Fruit fly (Drosophila melanogaster) whole organism, embryonic: ENCODE measurements around the gene Doc1.

Experiments used
- Awh ChIP-seq: fragments of 200-800 bp; sonication (Bioruptor generic); IDR thresholded peaks from 2 replicates; pipeline ENCODE4, ENCODE4 v1.3.6; 2022; ENCODE audit warnings: missing biosample characterization, missing genetic modification characterization
- CG10959 ChIP-seq: fragments of 200-800 bp; sonication (Bioruptor generic); IDR thresholded peaks from 2 replicates; pipeline ENCODE4 v1.3.6; 2022; ENCODE audit warnings: missing biosample characterization, missing genetic modification characterization
- CG11696 ChIP-seq: fragments of 200-800 bp; sonication (Bioruptor generic); IDR thresholded peaks from 2 replicates; pipeline ENCODE4 v1.3.6; 2022; ENCODE audit warnings: missing biosample characterization, missing genetic modification characterization
- CG1233 ChIP-seq: fragments of 200-800 bp; sonication (Bioruptor generic); optimal IDR thresholded peaks from 4 replicates; lab custom pipeline; 2018; ENCODE audit warnings: missing biosample characterization, mild to moderate bottlenecking, missing genetic modification characterization
- CG12391 ChIP-seq: fragments of 200-800 bp; sonication (Bioruptor generic); optimal IDR thresholded peaks from 3 replicates; lab custom pipeline; 2018; ENCODE audit warnings: missing biosample characterization, mild to moderate bottlenecking, missing genetic modification characterization, moderate library complexity
- CG12942 ChIP-seq: fragments of 200-800 bp; sonication (Bioruptor generic); optimal IDR thresholded peaks from 3 replicates; lab custom pipeline; 2016; ENCODE audit warnings: missing biosample characterization, missing genetic modification characterization
- CG1529 ChIP-seq: fragments of 200-800 bp; sonication (Bioruptor generic); optimal IDR thresholded peaks from 3 replicates; lab custom pipeline; 2018; ENCODE audit warnings: missing biosample characterization, missing genetic modification characterization
- CG3838 ChIP-seq: fragments of 200-800 bp; sonication (Bioruptor generic); optimal IDR thresholded peaks from 3 replicates; lab custom pipeline; 2016; ENCODE audit warnings: missing biosample characterization, missing genetic modification characterization
- CG4360 ChIP-seq: fragments of 200-800 bp; sonication (Bioruptor generic); IDR thresholded peaks from 2 replicates; pipeline ENCODE4 v1.3.6; 2022; ENCODE audit warnings: missing biosample characterization, missing genetic modification characterization
- CG4424 ChIP-seq: fragments of 200-800 bp; sonication (Bioruptor generic); optimal IDR thresholded peaks from 3 replicates; lab custom pipeline; 2016; ENCODE audit warnings: missing biosample characterization, missing genetic modification characterization
- CG4707 ChIP-seq: fragments of 200-800 bp; sonication (Bioruptor generic); optimal IDR thresholded peaks from 2 replicates; lab custom pipeline; 2018; ENCODE audit warnings: missing biosample characterization, mild to moderate bottlenecking, missing genetic modification characterization, moderate library complexity
- CG6689 ChIP-seq: fragments of 200-800 bp; sonication (Bioruptor generic); IDR thresholded peaks from 2 replicates; pipeline ENCODE4 v1.3.6; 2022; ENCODE audit warnings: missing biosample characterization, missing genetic modification characterization
- CG6854 ChIP-seq: fragments of 200-800 bp; sonication (Bioruptor generic); optimal IDR thresholded peaks from 3 replicates; lab custom pipeline; 2017; ENCODE audit warnings: missing biosample characterization, mild to moderate bottlenecking, missing genetic modification characterization
- CG8359 ChIP-seq: fragments of 200-800 bp; sonication (Bioruptor generic); optimal IDR thresholded peaks from 2 replicates; lab custom pipeline; 2017; ENCODE audit warnings: missing biosample characterization, mild to moderate bottlenecking, missing genetic modification characterization, borderline replicate concordance
- CG9932 ChIP-seq: fragments of 200-800 bp; sonication (Bioruptor generic); IDR thresholded peaks from 2 replicates; pipeline ENCODE4 v1.3.6; 2022; ENCODE audit warnings: missing biosample characterization, missing genetic modification characterization
- CHES-1-like ChIP-seq: fragments of 200-800 bp; sonication (Bioruptor generic); optimal IDR thresholded peaks from 2 replicates; lab custom pipeline; 2016; ENCODE audit warnings: missing biosample characterization, missing genetic modification characterization
- Chrac-16 ChIP-seq: fragments of 200-800 bp; sonication (Bioruptor generic); optimal IDR thresholded peaks from 3 replicates; lab custom pipeline; 2016; ENCODE audit warnings: missing biosample characterization, missing genetic modification characterization
- Fer1 ChIP-seq: fragments of 200-800 bp; sonication (Bioruptor generic); optimal IDR thresholded peaks from 2 replicates; lab custom pipeline; 2017; ENCODE audit warnings: missing biosample characterization, mild to moderate bottlenecking, missing genetic modification characterization
- H15 ChIP-seq: fragments of 200-800 bp; sonication (Bioruptor generic); IDR thresholded peaks from 3 replicates; pipeline ENCODE4 v1.3.6; 2022; ENCODE audit warnings: missing biosample characterization, missing genetic modification characterization
- Hr3 ChIP-seq: fragments of 200-800 bp; sonication (Bioruptor generic); optimal IDR thresholded peaks from 3 replicates; lab custom pipeline; 2016; ENCODE audit warnings: missing biosample characterization, missing genetic modification characterization
- MESR4 ChIP-seq: fragments of 200-800 bp; sonication (Bioruptor generic); optimal IDR thresholded peaks from 2 replicates; lab custom pipeline; 2018; ENCODE audit warnings: missing biosample characterization, mild to moderate bottlenecking, missing genetic modification characterization, moderate library complexity
- MTF-1 ChIP-seq: fragments of 200-800 bp; sonication (Bioruptor generic); optimal IDR thresholded peaks from 2 replicates; lab custom pipeline; 2018; ENCODE audit warnings: missing biosample characterization, mild to moderate bottlenecking, missing genetic modification characterization, borderline replicate concordance
- Max ChIP-seq: fragments of 200-800 bp; sonication (Bioruptor generic); optimal IDR thresholded peaks from 2 replicates; lab custom pipeline; 2016; ENCODE audit warnings: missing biosample characterization, mild to moderate bottlenecking, missing genetic modification characterization
- NC2β ChIP-seq: fragments of 200-800 bp; sonication (Bioruptor generic); optimal IDR thresholded peaks from 2 replicates; lab custom pipeline; 2016; ENCODE audit warnings: missing biosample characterization, missing genetic modification characterization
- Neu2 ChIP-seq: fragments of 200-800 bp; sonication (Bioruptor generic); optimal IDR thresholded peaks from 3 replicates; lab custom pipeline; 2016; ENCODE audit warnings: missing biosample characterization, missing genetic modification characterization, borderline replicate concordance
- Oli ChIP-seq: fragments of 200-800 bp; sonication (Bioruptor generic); optimal IDR thresholded peaks from 2 replicates; lab custom pipeline; 2018; ENCODE audit warnings: missing biosample characterization, mild to moderate bottlenecking, missing genetic modification characterization, moderate library complexity
- Pdp1 ChIP-seq, 2 experiments: fragments of 200-800 bp; sonication (Bioruptor generic); optimal IDR thresholded peaks; 3 replicates each; lab custom pipeline; 2016; ENCODE audit warnings: missing biosample characterization in 2 of 2, missing genetic modification characterization in 2 of 2, mild to moderate bottlenecking in 1 of 2, moderate library complexity in 1 of 2
- Sry-β ChIP-seq: fragments of 200-800 bp; sonication (Bioruptor generic); optimal IDR thresholded peaks from 2 replicates; lab custom pipeline; 2018; ENCODE audit warnings: missing biosample characterization, mild to moderate bottlenecking, missing genetic modification characterization, moderate library complexity
- aop ChIP-seq: fragments of 200-800 bp; sonication (Bioruptor generic); IDR thresholded peaks from 2 replicates; pipeline ENCODE4 v1.3.6; 2022; ENCODE audit warnings: missing biosample characterization, missing genetic modification characterization
- bab2 ChIP-seq: fragments of 200-800 bp; sonication (Bioruptor generic); optimal IDR thresholded peaks from 2 replicates; lab custom pipeline; 2016; ENCODE audit warnings: missing biosample characterization, missing genetic modification characterization
- cato ChIP-seq: fragments of 200-800 bp; sonication (Bioruptor generic); optimal IDR thresholded peaks from 2 replicates; lab custom pipeline; 2016; ENCODE audit warnings: missing biosample characterization, missing genetic modification characterization, borderline replicate concordance
- ci ChIP-seq: fragments of 200-800 bp; sonication (Bioruptor generic); IDR thresholded peaks from 3 replicates; pipeline ENCODE4 v1.3.6; 2022; ENCODE audit warnings: missing biosample characterization, missing genetic modification characterization
- da ChIP-seq: fragments of 200-800 bp; sonication (Bioruptor generic); optimal IDR thresholded peaks from 2 replicates; lab custom pipeline; 2016; ENCODE audit warnings: missing biosample characterization, missing genetic modification characterization
- dan ChIP-seq: fragments of 200-800 bp; sonication (Bioruptor generic); IDR thresholded peaks from 2 replicates; pipeline ENCODE4 v1.3.6; 2022; ENCODE audit warnings: missing biosample characterization, missing genetic modification characterization
- emc ChIP-seq: fragments of 200-800 bp; sonication (Bioruptor generic); optimal IDR thresholded peaks from 2 replicates; lab custom pipeline; 2016; ENCODE audit warnings: missing biosample characterization, missing genetic modification characterization
- eve ChIP-seq, 2 experiments: fragments of >200 bp; optimal IDR thresholded peaks; 2 replicates each; lab custom pipeline; 2017; ENCODE audit warnings: missing biosample characterization in 2 of 2, missing genetic modification characterization in 2 of 2
- her ChIP-seq: fragments of 200-800 bp; sonication (Bioruptor generic); optimal IDR thresholded peaks from 2 replicates; lab custom pipeline; 2016; ENCODE audit warnings: missing biosample characterization, missing genetic modification characterization
- ind ChIP-seq: fragments of 200-800 bp; sonication (Bioruptor generic); optimal IDR thresholded peaks from 3 replicates; lab custom pipeline; 2016; ENCODE audit warnings: missing biosample characterization, missing genetic modification characterization
- knrl ChIP-seq: fragments of 200-800 bp; sonication (Bioruptor generic); IDR thresholded peaks from 3 replicates; pipeline ENCODE4 v1.3.6; 2022; ENCODE audit warnings: missing biosample characterization, missing genetic modification characterization; ENCODE audit not compliant: partially characterized antibody
- onecut ChIP-seq: fragments of 200-800 bp; sonication (Bioruptor generic); IDR thresholded peaks from 2 replicates; pipeline ENCODE4 v1.3.6; 2022; ENCODE audit warnings: missing biosample characterization, missing genetic modification characterization
- pb ChIP-seq: fragments of 200-800 bp; sonication (Bioruptor generic); optimal IDR thresholded peaks from 3 replicates; lab custom pipeline; 2016; ENCODE audit warnings: missing biosample characterization, missing genetic modification characterization
- phol ChIP-seq: fragments of 200-800 bp; sonication (Bioruptor generic); optimal IDR thresholded peaks from 3 replicates; lab custom pipeline; 2018; ENCODE audit warnings: missing biosample characterization, mild to moderate bottlenecking, missing genetic modification characterization, moderate library complexity
- ro ChIP-seq: fragments of 200-800 bp; sonication (Bioruptor generic); IDR thresholded peaks from 2 replicates; pipeline ENCODE4 v1.3.6; 2022; ENCODE audit warnings: missing biosample characterization, missing genetic modification characterization
- sima ChIP-seq: fragments of 200-800 bp; sonication (Bioruptor generic); optimal IDR thresholded peaks from 2 replicates; lab custom pipeline; 2016; ENCODE audit warnings: missing biosample characterization, missing genetic modification characterization
- sqz ChIP-seq: fragments of 200-800 bp; sonication (Bioruptor generic); optimal IDR thresholded peaks from 3 replicates; lab custom pipeline; 2018; ENCODE audit warnings: missing biosample characterization, mild to moderate bottlenecking, missing genetic modification characterization
- stwl ChIP-seq: fragments of 200-800 bp; sonication (Bioruptor generic); optimal IDR thresholded peaks from 3 replicates; lab custom pipeline; 2018; ENCODE audit warnings: missing biosample characterization, mild to moderate bottlenecking, missing genetic modification characterization, moderate library complexity
- tin ChIP-seq: fragments of 200-800 bp; sonication (Bioruptor generic); optimal IDR thresholded peaks from 3 replicates; lab custom pipeline; 2016; ENCODE audit warnings: missing biosample characterization, missing genetic modification characterization
- tio ChIP-seq: fragments of 200-800 bp; sonication (Bioruptor generic); optimal IDR thresholded peaks from 2 replicates; lab custom pipeline; 2017; ENCODE audit warnings: missing biosample characterization, missing genetic modification characterization, inconsistent platforms
- toy ChIP-seq: fragments of 200-800 bp; sonication (Bioruptor generic); IDR thresholded peaks from 2 replicates; pipeline ENCODE4 v1.3.6; 2022; ENCODE audit warnings: missing biosample characterization, missing genetic modification characterization
- trem ChIP-seq: fragments of 200-800 bp; optimal IDR thresholded peaks from 3 replicates; lab custom pipeline; 2019; ENCODE audit warnings: missing biosample characterization, mild to moderate bottlenecking, missing genetic modification characterization, moderate library complexity
- zf30C ChIP-seq: fragments of 200-800 bp; sonication (Bioruptor generic); optimal IDR thresholded peaks from 3 replicates; lab custom pipeline; 2018; ENCODE audit warnings: missing biosample characterization, mild to moderate bottlenecking, missing genetic modification characterization

Gene Doc1

dm6 chr3L:9025680-9026079, 15.5 kb upstream of the Doc1 start (continued):
- TF ChIP-seq CG11696 (GFP tag; lab: Robert Waterston, UW) (peak; percentile 58), CG12942 (GFP tag; lab: Kevin White, UChicago) (peak; percentile 72), NC2β (GFP tag; lab: Kevin White, UChicago) (peak; percentile 65), sima (peak; percentile 35), dan (peak; percentile 67), CG4360 (GFP tag; lab: Robert Waterston, UW) (peak; percentile 58; the same call in 1 of the 2 replicates), CG4707 (GFP tag; lab: Kevin White, UChicago) (peak; percentile 51), CG8359 (GFP tag; lab: Kevin White, UChicago) (peak; percentile 61), CG6854 (peak; percentile 33), eve (GFP tag; optimal IDR thresholded peaks at IDR 0.05; lab: Kevin White, UChicago) (peak in 1 of 2 experiments; percentile 94), Neu2 (GFP tag; lab: Kevin White, UChicago) (no peak), trem (tag; lab: Kevin White, UChicago) (peak; percentile 71), ci (peak; percentile 97), Awh (GFP tag; lab: Robert Waterston, UW) (peak; percentile 69), bab2 (GFP tag; lab: Kevin White, UChicago) (peak; percentile 83), aop (peak; percentile 66; the same call in 1 of the 2 replicates), phol (tag; lab: Kevin White, UChicago) (peak; percentile 88), onecut (GFP tag; lab: Robert Waterston, UW) (peak; percentile 86), toy (GFP tag; lab: Robert Waterston, UW) (peak; percentile 53; the same call in 1 of the 2 replicates), stwl (tag; lab: Kevin White, UChicago) (no peak), Oli (tag; lab: Kevin White, UChicago) (peak; percentile 91), CG3838 (GFP tag; lab: Kevin White, UChicago) (peak; percentile 53), sqz (GFP tag; lab: Kevin White, UChicago) (peak; percentile 80), H15 (GFP tag; lab: Robert Waterston, UW) (peak; percentile 92), her (GFP tag; lab: Kevin White, UChicago) (peak; percentile 37), Fer1 (GFP tag; lab: Kevin White, UChicago) (peak; percentile 77), cato (GFP tag; lab: Kevin White, UChicago) (peak; percentile 62), knrl (GFP tag; lab: Robert Waterston, UW) (no peak), Chrac-16 (GFP tag; lab: Kevin White, UChicago) (peak; percentile 78), tio (GFP tag; lab: Kevin White, UChicago) (peak; percentile 70), da (peak; percentile 41), MESR4 (GFP tag; lab: Kevin White, UChicago) (no peak), CHES-1-like (peak; percentile 70), ind (GFP tag; lab: Kevin White, UChicago) (peak; percentile 78), tin (GFP tag; lab: Kevin White, UChicago) (peak; percentile 82), CG9932 (GFP tag; lab: Robert Waterston, UW) (peak; percentile 85), zf30C (GFP tag; lab: Kevin White, UChicago) (peak; percentile 59), Hr3 (GFP tag; lab: Kevin White, UChicago) (peak; percentile 81), CG1233 (GFP tag; lab: Kevin White, UChicago) (peak; percentile 78), emc (GFP tag; lab: Kevin White, UChicago) (peak; percentile 27), Sry-β (no peak), CG1529 (GFP tag; lab: Kevin White, UChicago) (peak; percentile 74), Max (GFP tag; lab: Kevin White, UChicago) (peak; percentile 73), MTF-1 (GFP tag; lab: Kevin White, UChicago) (no peak), pb (peak; percentile 52), CG4424 (peak; percentile 86), Pdp1 (GFP tag; optimal IDR thresholded peaks at IDR 0.05; lab: Kevin White, UChicago) (peak; percentile 85 to 88), CG12391 (tag; lab: Kevin White, UChicago) (peak; percentile 85), ro (GFP tag; lab: Robert Waterston, UW) (peak; percentile 76), CG10959 (peak; percentile 86), CG6689 (GFP tag; lab: Robert Waterston, UW) (peak; percentile 92)
